Fruit fly (Drosophila melanogaster): ENCODE data around the gene kel.

The kel gene

dm6 chr2L:18137591-18138247 lies at the start of gene kel:
Gene kel (minus strand): TSS chr2L:18138083.
- no peak for TF ChIP-seq ttk (optimal IDR thresholded peaks at IDR 0.05)
- no peak for TF ChIP-seq insv (optimal IDR thresholded peaks at IDR 0.05)
- TF ChIP-seq h (optimal IDR thresholded peaks at IDR 0.05), result no peak
- no peak for TF ChIP-seq Myc (optimal IDR thresholded peaks at IDR 0.05)
- TF ChIP-seq Sin3A (optimal IDR thresholded peaks at IDR 0.05), result no peak
- no peak for TF ChIP-seq psq (optimal IDR thresholded peaks at IDR 0.05)

- no peak for TF ChIP-seq Myc (optimal IDR thresholded peaks at IDR 0.05)
- TF ChIP-seq h (optimal IDR thresholded peaks at IDR 0.05), result no peak
- no peak for TF ChIP-seq Sin3A (optimal IDR thresholded peaks at IDR 0.05)
- TF ChIP-seq insv (optimal IDR thresholded peaks at IDR 0.05), result no peak
- TF ChIP-seq ttk (optimal IDR thresholded peaks at IDR 0.05), result no peak
- TF ChIP-seq psq (optimal IDR thresholded peaks at IDR 0.05), result no peak
Observed at dm6 chr2L:18186695-18187094, 48.8 kb upstream of the kel start.

- no peak for TF ChIP-seq Sin3A (optimal IDR thresholded peaks at IDR 0.05)
- TF ChIP-seq h (optimal IDR thresholded peaks at IDR 0.05), result no peak
- TF ChIP-seq psq (optimal IDR thresholded peaks at IDR 0.05), result no peak
- no peak for TF ChIP-seq Myc (optimal IDR thresholded peaks at IDR 0.05)
- TF ChIP-seq insv (optimal IDR thresholded peaks at IDR 0.05), result no peak
- TF ChIP-seq ttk (optimal IDR thresholded peaks at IDR 0.05), result no peak
Observed at dm6 chr2L:18184648-18185243, 46.9 kb upstream of the kel start, which contains the start of gene Ptp36E. Gene Ptp36E (minus strand): TSS chr2L:18185007.

dm6 chr2L:18159172-18159571 lies 21.3 kb upstream of the kel start, which contains the start of gene JMJD4:
Gene JMJD4 (minus strand): TSS chr2L:18159272.
- TF ChIP-seq Sin3A (optimal IDR thresholded peaks at IDR 0.05) (no peak), insv (optimal IDR thresholded peaks at IDR 0.05) (no peak), ttk (optimal IDR thresholded peaks at IDR 0.05) (no peak), Myc (optimal IDR thresholded peaks at IDR 0.05) (no peak), psq (optimal IDR thresholded peaks at IDR 0.05) (no peak), h (optimal IDR thresholded peaks at IDR 0.05) (no peak)

dm6 chr2L:18158622-18159043 lies 20.8 kb upstream of the kel start:
- TF ChIP-seq ttk (optimal IDR thresholded peaks at IDR 0.05), result no peak

dm6 chr2L:18155877-18156276 lies 18.0 kb upstream of the kel start, which contains the start of gene CG5783:
Gene CG5783 (plus strand): TSS chr2L:18156043.
- TF ChIP-seq insv (optimal IDR thresholded peaks at IDR 0.05), result no peak
- no peak for TF ChIP-seq h (optimal IDR thresholded peaks at IDR 0.05)
- no peak for TF ChIP-seq psq (optimal IDR thresholded peaks at IDR 0.05)
- TF ChIP-seq Sin3A (optimal IDR thresholded peaks at IDR 0.05), result no peak
- no peak for TF ChIP-seq Myc (optimal IDR thresholded peaks at IDR 0.05)
- TF ChIP-seq ttk (optimal IDR thresholded peaks at IDR 0.05), result no peak

dm6 chr2L:18154551-18154950 lies 16.7 kb upstream of the kel start, which contains the start of gene CG15155:
Gene CG15155 (plus strand): TSS chr2L:18154851.
- TF ChIP-seq ttk (optimal IDR thresholded peaks at IDR 0.05) (no peak), h (optimal IDR thresholded peaks at IDR 0.05) (no peak), psq (optimal IDR thresholded peaks at IDR 0.05) (no peak), Myc (optimal IDR thresholded peaks at IDR 0.05) (no peak)

- TF ChIP-seq ttk (optimal IDR thresholded peaks at IDR 0.05), result no peak
- TF ChIP-seq Myc (optimal IDR thresholded peaks at IDR 0.05), result no peak
- no peak for TF ChIP-seq h (optimal IDR thresholded peaks at IDR 0.05)
- TF ChIP-seq Sin3A (optimal IDR thresholded peaks at IDR 0.05), result no peak
- no peak for TF ChIP-seq psq (optimal IDR thresholded peaks at IDR 0.05)
- TF ChIP-seq insv (optimal IDR thresholded peaks at IDR 0.05), result no peak
Observed at dm6 chr2L:18153068-18153467, 15.2 kb upstream of the kel start, which contains the start of gene CG17681. Gene CG17681 (plus strand): TSS chr2L:18153123.

- TF ChIP-seq psq (optimal IDR thresholded peaks at IDR 0.05), result no peak
Observed at dm6 chr2L:18152172-18152639, 14.3 kb upstream of the kel start, which contains the start of gene Socs36E. Gene Socs36E (minus strand): TSS chr2L:18152417.

- TF ChIP-seq Myc (optimal IDR thresholded peaks at IDR 0.05) (no peak), ttk (optimal IDR thresholded peaks at IDR 0.05) (no peak), psq (optimal IDR thresholded peaks at IDR 0.05) (no peak), insv (optimal IDR thresholded peaks at IDR 0.05) (no peak), Sin3A (optimal IDR thresholded peaks at IDR 0.05) (no peak), h (optimal IDR thresholded peaks at IDR 0.05) (no peak)
Observed at dm6 chr2L:18151826-18152138, 13.9 kb upstream of the kel start.

- TF ChIP-seq insv (optimal IDR thresholded peaks at IDR 0.05) (no peak), ttk (optimal IDR thresholded peaks at IDR 0.05) (no peak), Myc (optimal IDR thresholded peaks at IDR 0.05) (no peak), h (optimal IDR thresholded peaks at IDR 0.05) (no peak), psq (optimal IDR thresholded peaks at IDR 0.05) (no peak), Sin3A (optimal IDR thresholded peaks at IDR 0.05) (no peak)
Observed at dm6 chr2L:18151134-18151825, 13.4 kb upstream of the kel start.

- TF ChIP-seq ttk (optimal IDR thresholded peaks at IDR 0.05) (peak; percentile 58), psq (optimal IDR thresholded peaks at IDR 0.05) (no peak)
Observed at dm6 chr2L:18150393-18151133, 12.7 kb upstream of the kel start.
